Fruit fly (Drosophila melanogaster): Measurements from ENCODE around the gene ntc.

ntc gene

dm6 chr3L:3802677-3803076, 3.6 kb downstream of the ntc start (continued):
- TF ChIP-seq CG6765 (GFP tag; optimal IDR thresholded peaks at IDR 0.05) (peak; percentile 62), CG10431 (GFP tag; optimal IDR thresholded peaks at IDR 0.05) (no peak), nerfin-1 (tag; optimal IDR thresholded peaks at IDR 0.05) (peak; percentile 1), NFAT (GFP tag; IDR thresholded peaks at IDR 0.05) (peak; percentile 80), bcd (GFP tag; optimal IDR thresholded peaks at IDR 0.05) (peak; percentile 73), trh (GFP tag; optimal IDR thresholded peaks at IDR 0.05) (no peak), sna (GFP tag; IDR thresholded peaks at IDR 0.05; ENCODE audit: partially characterized antibody) (no peak), bab2 (GFP tag; optimal IDR thresholded peaks at IDR 0.05) (peak; percentile 63), Hr3 (GFP tag; optimal IDR thresholded peaks at IDR 0.05) (peak; percentile 56), CG4360 (GFP tag; IDR thresholded peaks at IDR 0.05) (0 out of 2 replicates have a peak, but pooled peaks have one; percentile 16), Atf6 (GFP tag; IDR thresholded peaks at IDR 0.05) (peak; percentile 88), ato (GFP tag; IDR thresholded peaks at IDR 0.05; ENCODE audit: partially characterized antibody) (no peak), CG4820 (GFP tag; optimal IDR thresholded peaks at IDR 0.05) (peak; percentile 37), Taf1 (GFP tag; IDR thresholded peaks at IDR 0.05) (peak; percentile 53; the same call in 1 of the 2 replicates), Hsf (GFP tag; optimal IDR thresholded peaks at IDR 0.05) (peak; percentile 64), CG14667 (GFP tag; IDR thresholded peaks at IDR 0.05) (peak; percentile 61), otp (GFP tag; IDR thresholded peaks at IDR 0.05) (peak; percentile 64; the same call in 1 of the 3 replicates), Rfx (GFP tag; IDR thresholded peaks at IDR 0.05) (peak; percentile 91), tin (GFP tag; optimal IDR thresholded peaks at IDR 0.05) (peak; percentile 53), klu (GFP tag; IDR thresholded peaks at IDR 0.05) (peak; percentile 66), CG4282 (GFP tag; optimal IDR thresholded peaks at IDR 0.05) (peak; percentile 41), H2.0 (GFP tag; IDR thresholded peaks at IDR 0.05) (peak; percentile 77), CG17802 (tag; optimal IDR thresholded peaks at IDR 0.05) (no peak), Scr (GFP tag; IDR thresholded peaks at IDR 0.05; ENCODE audit: partially characterized antibody) (no peak), mld (GFP tag; IDR thresholded peaks at IDR 0.05; ENCODE audit: partially characterized antibody) (no peak), CG14441 (GFP tag; IDR thresholded peaks at IDR 0.05) (peak; percentile 82), Awh (GFP tag; IDR thresholded peaks at IDR 0.05) (peak; percentile 59; the same call in 1 of the 2 replicates), kay (GFP tag; optimal IDR thresholded peaks at IDR 0.05) (no peak), NC2β (GFP tag; optimal IDR thresholded peaks at IDR 0.05) (peak; percentile 65), jigr1 (GFP tag; IDR thresholded peaks at IDR 0.05) (no peak), CG18011 (GFP tag; optimal IDR thresholded peaks at IDR 0.05) (peak; percentile 54), CG5180 (GFP tag; optimal IDR thresholded peaks at IDR 0.05) (peak; percentile 11), Gug (GFP tag; IDR thresholded peaks at IDR 0.05) (peak; percentile 79; the same call in 3 of the 4 replicates), HLHmδ (GFP tag; optimal IDR thresholded peaks at IDR 0.05) (no peak), pan (optimal IDR thresholded peaks at IDR 0.05) (no peak), pan (GFP tag; optimal IDR thresholded peaks at IDR 0.05 in 1 of 2, IDR thresholded peaks at IDR 0.05 in 1 of 2) (peak in 1 of 2 experiments; percentile 87), CG11247 (GFP tag; IDR thresholded peaks at IDR 0.05) (peak; percentile 65; the same call in 1 of the 2 replicates), stwl (tag; optimal IDR thresholded peaks at IDR 0.05) (no peak), gce (GFP tag; IDR thresholded peaks at IDR 0.05) (peak; percentile 68; the same call in 1 of the 3 replicates), CG31365 (tag; optimal IDR thresholded peaks at IDR 0.05) (peak; percentile 24), D19A (tag; optimal IDR thresholded peaks at IDR 0.05) (peak; percentile 18), nom (GFP tag; optimal IDR thresholded peaks at IDR 0.05) (no peak), chm (GFP tag; IDR thresholded peaks at IDR 0.05) (peak; percentile 66; the same call in 1 of the 2 replicates), eve (GFP tag; optimal IDR thresholded peaks at IDR 0.05) (no peak), CG10959 (GFP tag; IDR thresholded peaks at IDR 0.05) (peak; percentile 26; the same call in 1 of the 2 replicates), Dad (GFP tag; optimal IDR thresholded peaks at IDR 0.05) (peak; percentile 49), CG6683 (GFP tag; optimal IDR thresholded peaks at IDR 0.05) (peak; percentile 40), CG9437 (GFP tag; optimal IDR thresholded peaks at IDR 0.05) (peak; percentile 49), D (optimal IDR thresholded peaks at IDR 0.05) (no peak), D (GFP tag; optimal IDR thresholded peaks at IDR 0.05) (peak; percentile 15), E2f1 (GFP tag; IDR thresholded peaks at IDR 0.05) (peak; percentile 73)
